Worm (Caenorhabditis elegans): ENCODE data around the gene zip-1.

The zip-1 gene

DNA sequence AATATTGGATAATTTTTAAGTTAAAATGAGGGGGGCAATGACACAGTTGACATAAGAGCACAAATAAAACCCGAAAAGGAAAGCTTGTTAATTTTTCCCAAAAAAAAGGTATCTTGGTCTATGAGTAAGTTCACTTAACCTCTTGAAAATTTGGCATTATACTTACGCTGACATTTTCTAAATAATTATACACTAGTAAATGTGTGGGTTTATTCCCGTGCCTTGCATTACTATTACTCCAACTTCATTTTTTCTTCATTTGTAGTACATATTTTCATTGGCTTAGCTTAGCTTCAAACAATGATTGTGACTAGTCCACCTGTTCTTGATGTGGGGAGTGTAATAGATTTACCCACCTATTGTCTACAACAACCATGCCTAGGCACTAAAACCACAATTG, 25.7 kb downstream of the zip-1 start, which contains the start of gene Y75B8A.34:
Gene Y75B8A.34, plus strand, starts transcription at position 301 of the 400 bp plus-strand sequence.
- TF ChIP-seq fkh-3 (tag; optimal IDR thresholded peaks at IDR 0.05) (no peak), chd-7 (tag; optimal IDR thresholded peaks at IDR 0.05) (no peak), lin-40 (tag; optimal IDR thresholded peaks at IDR 0.05) (no peak), ama-1 (optimal IDR thresholded peaks at IDR 0.05) (no peak), ama-1 (GFP tag; optimal IDR thresholded peaks at IDR 0.05) (no peak), nhr-90 (tag; optimal IDR thresholded peaks at IDR 0.05) (no peak), bed-1 (GFP tag; IDR thresholded peaks at IDR 0.05) (no peak), ztf-6 (GFP tag; IDR thresholded peaks at IDR 0.05) (no peak), ztf-18 (tag; optimal IDR thresholded peaks at IDR 0.05) (no peak), mcd-1 (GFP tag; IDR thresholded peaks at IDR 0.05) (no peak), snpc-4 (GFP tag; optimal IDR thresholded peaks at IDR 0.05) (no peak), snpc-4 (tag; optimal IDR thresholded peaks at IDR 0.05) (no peak), C06A6.2 (GFP tag; conservative IDR thresholded peaks at IDR 0.05) (no peak), nfya-1 (tag; optimal IDR thresholded peaks at IDR 0.05; ENCODE audit: borderline replicate concordance, insufficient read depth) (no peak), pbrm-1 (GFP tag; IDR thresholded peaks at IDR 0.05) (no peak), ceh-91 (GFP tag; IDR thresholded peaks at IDR 0.05) (no peak)

- peak; percentile 76 for TF ChIP-seq attf-3 (GFP tag; conservative IDR thresholded peaks at IDR 0.05)
Observed at ce11 chrIII:12362942-12363341, 29.4 kb downstream of the zip-1 start.

- peak; percentile 74 for TF ChIP-seq attf-3 (GFP tag; conservative IDR thresholded peaks at IDR 0.05)
Observed at ce11 chrIII:12363545-12363944, 30.0 kb downstream of the zip-1 start.

ce11 chrIII:12366989-12367557, 33.5 kb downstream of the zip-1 start, which contains the start of gene Y75B8A.33:
Gene Y75B8A.33 (minus strand): TSS chrIII:12367373.
- TF ChIP-seq sea-2 (GFP tag; IDR thresholded peaks at IDR 0.05) (no peak), T07F8.4 (tag; optimal IDR thresholded peaks at IDR 0.05) (no peak), B0035.1 (tag; optimal IDR thresholded peaks at IDR 0.05) (no peak), ama-1 (optimal IDR thresholded peaks at IDR 0.05) (no peak), ama-1 (GFP tag; optimal IDR thresholded peaks at IDR 0.05) (no peak), him-1 (tag; optimal IDR thresholded peaks at IDR 0.05) (peak; percentile 29), hmg-1.2 (GFP tag; IDR thresholded peaks at IDR 0.05) (no peak), ztf-25 (GFP tag; IDR thresholded peaks at IDR 0.05) (no peak), dpff-1 (tag; optimal IDR thresholded peaks at IDR 0.05) (no peak), rpc-1 (optimal IDR thresholded peaks at IDR 0.05) (no peak), rpc-1 (tag; optimal IDR thresholded peaks at IDR 0.05) (no peak), cebp-1 (GFP tag; IDR thresholded peaks at IDR 0.05) (no peak), cebp-1 (tag; optimal IDR thresholded peaks at IDR 0.05) (no peak), F37B4.10 (GFP tag; IDR thresholded peaks at IDR 0.05) (no peak), mcd-1 (GFP tag; IDR thresholded peaks at IDR 0.05) (peak; percentile 12; the same call in 1 of the 2 replicates), pbrm-1 (GFP tag; IDR thresholded peaks at IDR 0.05) (no peak), bed-2 (GFP tag; IDR thresholded peaks at IDR 0.05) (no peak), ceh-91 (GFP tag; IDR thresholded peaks at IDR 0.05) (peak; percentile 79), sptf-2 (GFP tag; optimal IDR thresholded peaks at IDR 0.05) (no peak), lin-40 (tag; optimal IDR thresholded peaks at IDR 0.05) (no peak), Y53G8AR.9 (GFP tag; conservative IDR thresholded peaks at IDR 0.05) (0 out of 2 replicates have a peak, but pooled peaks have one; percentile 46), F39B2.1 (GFP tag; IDR thresholded peaks at IDR 0.05) (no peak), ztf-28 (GFP tag; IDR thresholded peaks at IDR 0.05) (no peak), cebp-2 (GFP tag; IDR thresholded peaks at IDR 0.05) (no peak), C17E4.6 (GFP tag; IDR thresholded peaks at IDR 0.05) (no peak), rcor-1 (GFP tag; IDR thresholded peaks at IDR 0.05) (no peak), Y56A3A.18 (GFP tag; IDR thresholded peaks at IDR 0.05) (no peak), zim-3 (tag; optimal IDR thresholded peaks at IDR 0.05) (no peak), let-526 (GFP tag; IDR thresholded peaks at IDR 0.05) (no peak), pha-4 (tag; optimal IDR thresholded peaks at IDR 0.05) (no peak), F22D6.2 (tag; optimal IDR thresholded peaks at IDR 0.05) (no peak), lin-54 (GFP tag; optimal IDR thresholded peaks at IDR 0.05) (peak; percentile 32), hsf-1 (GFP tag; IDR thresholded peaks at IDR 0.05) (0 out of 2 replicates have a peak, but pooled peaks have one; percentile 14), nfya-1 (tag; optimal IDR thresholded peaks at IDR 0.05; ENCODE audit: borderline replicate concordance, insufficient read depth) (no peak)

All from whole organism, young adult.